Fruit fly (Drosophila melanogaster) whole organism, embryonic: ENCODE results near the gene CG42540.

ENCODE experiments used
- Adf1 ChIP-seq: fragments of 200-800 bp; sonication (Bioruptor generic); IDR thresholded peaks from 2 replicates; pipeline ENCODE4 v1.3.6; 2022; ENCODE audit warnings: missing biosample characterization, missing genetic modification characterization
- Asciz ChIP-seq: fragments of 200-800 bp; sonication (Bioruptor generic); optimal IDR thresholded peaks from 2 replicates; lab custom pipeline; 2017; ENCODE audit warnings: missing biosample characterization, mild to moderate bottlenecking, missing genetic modification characterization, missing genetic modification reagents
- BtbVII ChIP-seq: fragments of 200-800 bp; sonication (Bioruptor generic); optimal IDR thresholded peaks from 3 replicates; lab custom pipeline; 2017; ENCODE audit warnings: missing biosample characterization, mild to moderate bottlenecking, missing genetic modification characterization
- C15 ChIP-seq: fragments of 200-800 bp; sonication (Bioruptor generic); IDR thresholded peaks from 3 replicates; pipeline ENCODE4 v1.3.6; 2022; ENCODE audit warnings: missing biosample characterization, missing genetic modification characterization
- CG10274 ChIP-seq: fragments of 200-800 bp; sonication (Bioruptor generic); optimal IDR thresholded peaks from 3 replicates; lab custom pipeline; 2017; ENCODE audit warnings: missing biosample characterization, mild to moderate bottlenecking, missing genetic modification characterization
- CG10654 ChIP-seq: fragments of 200-800 bp; sonication (Bioruptor generic); optimal IDR thresholded peaks from 2 replicates; lab custom pipeline; 2016; ENCODE audit warnings: missing biosample characterization, missing genetic modification characterization
- CG11695 ChIP-seq: fragments of 200-800 bp; sonication (Bioruptor generic); IDR thresholded peaks from 3 replicates; pipeline ENCODE4 v1.3.6; 2022; ENCODE audit warnings: missing biosample characterization, missing genetic modification characterization
- CG13894 ChIP-seq: fragments of 200-800 bp; sonication (Bioruptor generic); optimal IDR thresholded peaks from 3 replicates; lab custom pipeline; 2018; ENCODE audit warnings: missing biosample characterization, mild to moderate bottlenecking, missing genetic modification characterization, moderate library complexity
- CG15073 ChIP-seq: fragments of 200-800 bp; sonication (Bioruptor generic); optimal IDR thresholded peaks from 2 replicates; lab custom pipeline; 2016; ENCODE audit warnings: missing biosample characterization, missing genetic modification characterization
- CG1602 ChIP-seq: fragments of 200-800 bp; sonication (Bioruptor generic); optimal IDR thresholded peaks from 3 replicates; lab custom pipeline; 2016; ENCODE audit warnings: missing biosample characterization, missing genetic modification characterization
- CG18262 ChIP-seq: fragments of 200-800 bp; optimal IDR thresholded peaks from 3 replicates; lab custom pipeline; 2019; ENCODE audit warnings: missing biosample characterization, mild to moderate bottlenecking, missing genetic modification characterization, moderate library complexity
- CG18764 ChIP-seq: fragments of 200-800 bp; sonication (Bioruptor generic); optimal IDR thresholded peaks from 3 replicates; lab custom pipeline; 2016; ENCODE audit warnings: missing biosample characterization, missing genetic modification characterization
- CG2875 ChIP-seq: fragments of 200-800 bp; sonication (Bioruptor generic); optimal IDR thresholded peaks from 2 replicates; lab custom pipeline; 2017; ENCODE audit warnings: missing biosample characterization, mild to moderate bottlenecking, missing genetic modification characterization, missing genetic modification reagents
- CG32767 ChIP-seq: fragments of 200-800 bp; sonication (Bioruptor generic); IDR thresholded peaks from 2 replicates; pipeline ENCODE4 v1.3.6; 2022; ENCODE audit warnings: missing biosample characterization, missing genetic modification characterization
- CG32772 ChIP-seq: fragments of 200-800 bp; sonication (Bioruptor generic); IDR thresholded peaks from 2 replicates; pipeline ENCODE4 v1.3.6; 2022; ENCODE audit warnings: missing biosample characterization, missing genetic modification characterization
- CG4854 ChIP-seq: fragments of 200-800 bp; sonication (Bioruptor generic); optimal IDR thresholded peaks from 2 replicates; lab custom pipeline; 2016; ENCODE audit warnings: missing biosample characterization, missing genetic modification characterization, inconsistent platforms
- CG7745 ChIP-seq: fragments of 200-800 bp; sonication (Bioruptor generic); optimal IDR thresholded peaks from 2 replicates; lab custom pipeline; 2018; ENCODE audit warnings: missing biosample characterization, mild to moderate bottlenecking, missing genetic modification characterization, moderate library complexity
- CG7839 ChIP-seq: fragments of 200-800 bp; sonication (Bioruptor generic); optimal IDR thresholded peaks from 3 replicates; lab custom pipeline; 2018; ENCODE audit warnings: missing biosample characterization, mild to moderate bottlenecking, missing genetic modification characterization, moderate library complexity
- CG8089 ChIP-seq: fragments of 200-800 bp; sonication (Bioruptor generic); optimal IDR thresholded peaks from 3 replicates; lab custom pipeline; 2016; ENCODE audit warnings: missing biosample characterization, missing genetic modification characterization
- CG8765 ChIP-seq: fragments of 200-800 bp; sonication (Bioruptor generic); IDR thresholded peaks from 2 replicates; pipeline ENCODE4 v1.3.6; 2022; ENCODE audit warnings: missing biosample characterization, missing genetic modification characterization
- CG8924 ChIP-seq: fragments of 200-800 bp; optimal IDR thresholded peaks from 3 replicates; lab custom pipeline; 2019; ENCODE audit warnings: missing biosample characterization, mild to moderate bottlenecking, missing genetic modification characterization, moderate library complexity
- Doc2 ChIP-seq: fragments of 200-800 bp; sonication (Bioruptor generic); IDR thresholded peaks from 2 replicates; pipeline ENCODE4 v1.3.6; 2022; ENCODE audit warnings: missing biosample characterization, missing genetic modification characterization
- H15 ChIP-seq: fragments of 200-800 bp; sonication (Bioruptor generic); IDR thresholded peaks from 3 replicates; pipeline ENCODE4 v1.3.6; 2022; ENCODE audit warnings: missing biosample characterization, missing genetic modification characterization
- Lim3 ChIP-seq: fragments of 200-800 bp; sonication (Bioruptor generic); IDR thresholded peaks from 2 replicates; pipeline ENCODE4 v1.3.6; 2022; ENCODE audit warnings: missing biosample characterization, missing genetic modification characterization
- Lpt ChIP-seq: fragments of >200 bp; optimal IDR thresholded peaks from 2 replicates; lab custom pipeline; 2018; ENCODE audit warnings: missing biosample characterization, missing genetic modification characterization
- Mes4 ChIP-seq: fragments of 200-800 bp; sonication (Bioruptor generic); optimal IDR thresholded peaks from 2 replicates; lab custom pipeline; 2016; ENCODE audit warnings: missing biosample characterization, missing genetic modification characterization
- NK7.1 ChIP-seq: fragments of 200-800 bp; sonication (Bioruptor generic); optimal IDR thresholded peaks from 3 replicates; lab custom pipeline; 2016; ENCODE audit warnings: missing biosample characterization, missing genetic modification characterization
- Nf-YA ChIP-seq: fragments of 200-800 bp; sonication (Bioruptor generic); IDR thresholded peaks from 2 replicates; pipeline ENCODE4 v1.3.6; 2022; ENCODE audit warnings: missing biosample characterization, missing genetic modification characterization
- Nf-YB ChIP-seq: fragments of 200-800 bp; sonication (Bioruptor generic); optimal IDR thresholded peaks from 3 replicates; lab custom pipeline; 2019; ENCODE audit warnings: missing biosample characterization, mild to moderate bottlenecking, missing genetic modification characterization, moderate library complexity
- Optix ChIP-seq: fragments of 200-800 bp; sonication (Bioruptor generic); IDR thresholded peaks from 3 replicates; pipeline ENCODE4 v1.3.6; 2022; ENCODE audit warnings: missing biosample characterization, missing genetic modification characterization
- Pdp1 ChIP-seq, 2 experiments: fragments of 200-800 bp; sonication (Bioruptor generic); optimal IDR thresholded peaks; 3 replicates each; lab custom pipeline; 2016; ENCODE audit warnings: missing biosample characterization in 2 of 2, missing genetic modification characterization in 2 of 2, mild to moderate bottlenecking in 1 of 2, moderate library complexity in 1 of 2
- Rx ChIP-seq: fragments of 200-800 bp; sonication (Bioruptor generic); IDR thresholded peaks from 2 replicates; pipeline ENCODE4 v1.3.6; 2022; ENCODE audit warnings: missing biosample characterization, missing genetic modification characterization
- Sox100B ChIP-seq: fragments of 200-800 bp; sonication (Bioruptor generic); optimal IDR thresholded peaks from 3 replicates; lab custom pipeline; 2018; ENCODE audit warnings: missing biosample characterization, mild to moderate bottlenecking, missing genetic modification characterization
- bab2 ChIP-seq: fragments of 200-800 bp; sonication (Bioruptor generic); optimal IDR thresholded peaks from 2 replicates; lab custom pipeline; 2016; ENCODE audit warnings: missing biosample characterization, missing genetic modification characterization
- bbx ChIP-seq: fragments of 200-800 bp; sonication (Bioruptor generic); IDR thresholded peaks from 2 replicates; pipeline ENCODE4 v1.3.6; 2022; ENCODE audit warnings: missing biosample characterization, missing genetic modification characterization; ENCODE audit not compliant: partially characterized antibody
- chinmo ChIP-seq: fragments of 200-800 bp; sonication (Bioruptor generic); IDR thresholded peaks from 4 replicates; pipeline ENCODE4 v1.3.6; 2022; ENCODE audit warnings: missing biosample characterization, missing genetic modification characterization; ENCODE audit not compliant: partially characterized antibody
- chm ChIP-seq: fragments of 200-800 bp; sonication (Bioruptor generic); IDR thresholded peaks from 2 replicates; pipeline ENCODE4 v1.3.6; 2022; ENCODE audit warnings: missing biosample characterization, missing genetic modification characterization
- dysf ChIP-seq: fragments of 200-800 bp; sonication (Bioruptor generic); IDR thresholded peaks from 3 replicates; pipeline ENCODE4 v1.3.6; 2022; ENCODE audit warnings: missing biosample characterization, missing genetic modification characterization
- exex ChIP-seq: fragments of 200-800 bp; sonication (Bioruptor generic); optimal IDR thresholded peaks from 4 replicates; lab custom pipeline; 2018; ENCODE audit warnings: missing biosample characterization, mild to moderate bottlenecking, missing genetic modification characterization, moderate library complexity
- ftz-f1 ChIP-seq: fragments of 200-800 bp; sonication (Bioruptor generic); optimal IDR thresholded peaks from 2 replicates; lab custom pipeline; 2016; ENCODE audit warnings: missing biosample characterization, missing genetic modification characterization
- gcm2 ChIP-seq: fragments of 200-800 bp; sonication (Bioruptor generic); optimal IDR thresholded peaks from 2 replicates; lab custom pipeline; 2016; ENCODE audit warnings: missing biosample characterization, missing genetic modification characterization
- hkb ChIP-seq, 2 experiments: fragments of 200-800 bp in 1 of 2; fragments of >200 bp in 1 of 2; sonication (Bioruptor generic) in 1 of 2; IDR thresholded peaks in 1 of 2; optimal IDR thresholded peaks in 1 of 2; 2 replicates each; pipeline versions ENCODE4 v1.3.6 to Lab custom; 2017 to 2022; ENCODE audit warnings: missing biosample characterization in 1 of 2, missing genetic modification characterization in 1 of 2
- insv ChIP-seq, 2 experiments: fragments of 200-800 bp; sonication (Bioruptor generic); optimal IDR thresholded peaks; 3 replicates each; lab custom pipeline; 2016 to 2018; ENCODE audit warnings: missing biosample characterization in 2 of 2, missing genetic modification characterization in 2 of 2
- mld ChIP-seq: fragments of 200-800 bp; sonication (Bioruptor generic); IDR thresholded peaks from 3 replicates; pipeline ENCODE4 v1.3.6; 2022; ENCODE audit warnings: missing biosample characterization, missing genetic modification characterization; ENCODE audit not compliant: partially characterized antibody
- pnt ChIP-seq: fragments of 200-800 bp; sonication (Bioruptor generic); optimal IDR thresholded peaks from 3 replicates; lab custom pipeline; 2016; ENCODE audit warnings: missing biosample characterization, missing genetic modification characterization
- run ChIP-seq: fragments of 200-800 bp; sonication (Bioruptor generic); optimal IDR thresholded peaks from 3 replicates; lab custom pipeline; 2018; ENCODE audit warnings: missing biosample characterization, mild to moderate bottlenecking, missing genetic modification characterization
- sqz ChIP-seq: fragments of 200-800 bp; sonication (Bioruptor generic); optimal IDR thresholded peaks from 3 replicates; lab custom pipeline; 2018; ENCODE audit warnings: missing biosample characterization, mild to moderate bottlenecking, missing genetic modification characterization
- sug ChIP-seq: fragments of 200-800 bp; optimal IDR thresholded peaks from 2 replicates; lab custom pipeline; 2019; ENCODE audit warnings: missing biosample characterization, mild to moderate bottlenecking, missing genetic modification characterization, moderate library complexity
- toy ChIP-seq: fragments of 200-800 bp; sonication (Bioruptor generic); IDR thresholded peaks from 2 replicates; pipeline ENCODE4 v1.3.6; 2022; ENCODE audit warnings: missing biosample characterization, missing genetic modification characterization
- trem ChIP-seq: fragments of 200-800 bp; optimal IDR thresholded peaks from 3 replicates; lab custom pipeline; 2019; ENCODE audit warnings: missing biosample characterization, mild to moderate bottlenecking, missing genetic modification characterization, moderate library complexity
- wdn ChIP-seq: fragments of 200-800 bp; sonication (Bioruptor generic); IDR thresholded peaks from 2 replicates; pipeline ENCODE4 v1.3.6; 2022; ENCODE audit warnings: missing biosample characterization, missing genetic modification characterization

Gene CG42540

DNA sequence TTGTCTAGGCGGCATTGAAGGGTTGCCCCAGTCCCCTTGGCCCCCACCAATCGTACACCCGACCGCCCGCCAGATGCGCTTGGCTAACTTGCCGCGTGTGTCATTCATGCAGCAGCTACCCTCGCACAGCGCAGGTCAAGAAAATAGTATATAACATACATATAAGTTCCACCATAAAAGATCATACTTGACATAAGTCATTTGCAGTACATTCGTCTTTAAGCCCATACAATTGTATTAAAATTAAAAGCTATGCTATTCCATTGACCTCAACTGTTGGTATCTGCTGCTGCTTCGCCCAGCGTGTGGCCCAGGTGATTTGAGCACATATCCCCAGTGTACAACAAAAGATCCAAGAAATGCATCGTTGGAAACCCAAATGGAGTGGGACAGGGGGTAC, 55.4 kb downstream of the CG42540 start (continued):
- TF ChIP-seq Rx (GFP tag; lab: Robert Waterston, UW) (peak; percentile 91), CG15073 (GFP tag; lab: Kevin White, UChicago) (peak; percentile 18), run (tag; lab: Kevin White, UChicago) (peak; percentile 28), CG32772 (peak; percentile 78), CG13894 (no peak), Lim3 (GFP tag; lab: Robert Waterston, UW) (no peak), CG4854 (GFP tag; lab: Kevin White, UChicago) (peak; percentile 40), hkb (optimal IDR thresholded peaks at IDR 0.05; lab: Kevin White, UChicago) (no peak), hkb (GFP tag; IDR thresholded peaks at IDR 0.05; lab: Robert Waterston, UW) (peak; percentile 83), Nf-YA (peak; percentile 67), mld (GFP tag; lab: Robert Waterston, UW) (no peak), CG2875 (GFP tag; lab: Kevin White, UChicago) (peak; percentile 72), CG8089 (GFP tag; lab: Kevin White, UChicago) (peak; percentile 64), Nf-YB (GFP tag; lab: Kevin White, UChicago) (peak; percentile 8), CG1602 (GFP tag; lab: Kevin White, UChicago) (peak; percentile 64), Doc2 (GFP tag; lab: Robert Waterston, UW) (no peak), sug (tag; lab: Kevin White, UChicago) (no peak), NK7.1 (no peak), Pdp1 (GFP tag; optimal IDR thresholded peaks at IDR 0.05; lab: Kevin White, UChicago) (peak in 1 of 2 experiments; percentile 73), CG8765 (GFP tag; lab: Robert Waterston, UW) (peak; percentile 69; the same call in 1 of the 2 replicates), CG7839 (tag; lab: Kevin White, UChicago) (peak; percentile 71), C15 (GFP tag; lab: Robert Waterston, UW) (no peak), chm (peak; percentile 88), Sox100B (GFP tag; lab: Kevin White, UChicago) (peak; percentile 45), Optix (GFP tag; lab: Robert Waterston, UW) (peak; percentile 79), ftz-f1 (no peak), CG10654 (GFP tag; lab: Kevin White, UChicago) (peak; percentile 57), H15 (GFP tag; lab: Robert Waterston, UW) (peak; percentile 79), chinmo (no peak), bbx (GFP tag; lab: Robert Waterston, UW) (no peak), trem (tag; lab: Kevin White, UChicago) (peak; percentile 48), CG18262 (tag; lab: Kevin White, UChicago) (peak; percentile 88), CG10274 (no peak), CG7745 (tag; lab: Kevin White, UChicago) (peak; percentile 34), bab2 (peak; percentile 71), Asciz (GFP tag; lab: Kevin White, UChicago) (peak; percentile 68), BtbVII (GFP tag; lab: Kevin White, UChicago) (peak; percentile 13), insv (GFP tag; optimal IDR thresholded peaks at IDR 0.05; lab: Kevin White, UChicago) (no peak), sqz (no peak), gcm2 (GFP tag; lab: Kevin White, UChicago) (peak; percentile 30), toy (GFP tag; lab: Robert Waterston, UW) (no peak), Lpt (GFP tag; lab: Kevin White, UChicago) (no peak), wdn (GFP tag; lab: Robert Waterston, UW) (0 out of 2 replicates have a peak, but pooled peaks have one; percentile 24), CG18764 (GFP tag; lab: Kevin White, UChicago) (peak; percentile 60), pnt (GFP tag; lab: Kevin White, UChicago) (peak; percentile 66), Adf1 (GFP tag; lab: Robert Waterston, UW) (no peak), CG32767 (GFP tag; lab: Robert Waterston, UW) (peak; percentile 44; the same call in 1 of the 2 replicates), Mes4 (GFP tag; lab: Kevin White, UChicago) (peak; percentile 48), exex (tag; lab: Kevin White, UChicago) (no peak), dysf (GFP tag; lab: Robert Waterston, UW) (peak; percentile 79), CG11695 (GFP tag; lab: Robert Waterston, UW) (peak; percentile 71), CG8924 (tag; lab: Kevin White, UChicago) (peak; percentile 59)
